Fruit fly (Drosophila melanogaster): ENCODE results near the gene Cals.

The Cals gene

DNA sequence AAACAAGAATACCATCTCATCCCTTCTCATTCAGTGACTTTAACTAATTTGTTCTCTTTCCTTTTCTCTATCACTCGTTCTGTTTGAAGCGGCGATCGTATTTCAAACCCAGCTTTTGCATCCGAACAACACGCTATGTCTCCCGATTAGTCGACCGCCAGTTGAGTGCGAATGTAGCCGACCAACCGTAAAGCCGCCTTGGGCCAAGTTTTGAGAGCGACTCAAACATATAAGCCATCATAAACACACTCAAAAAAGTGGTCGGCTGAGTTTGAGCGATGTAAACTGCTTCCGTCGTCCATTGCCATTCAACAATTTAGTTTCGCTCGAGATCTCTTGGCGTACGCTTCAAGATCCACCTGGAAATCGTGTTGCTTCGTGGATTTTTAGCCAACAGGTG lies 34.7 kb downstream of the Cals start, which contains the start of gene sv (continued):
- TF ChIP-seq z (GFP tag; IDR thresholded peaks at IDR 0.05) (peak; percentile 97), CG8478 (optimal IDR thresholded peaks at IDR 0.05) (no peak), HmgZ (tag; optimal IDR thresholded peaks at IDR 0.05) (no peak), CG8924 (tag; optimal IDR thresholded peaks at IDR 0.05) (no peak), CG12769 (tag; optimal IDR thresholded peaks at IDR 0.05) (no peak), en (GFP tag; optimal IDR thresholded peaks at IDR 0.05) (no peak), chn (GFP tag; optimal IDR thresholded peaks at IDR 0.05) (no peak), Oli (tag; optimal IDR thresholded peaks at IDR 0.05) (no peak), Chrac-16 (GFP tag; optimal IDR thresholded peaks at IDR 0.05) (no peak), eve (GFP tag; optimal IDR thresholded peaks at IDR 0.05) (no peak), pzg (GFP tag; optimal IDR thresholded peaks at IDR 0.05) (no peak), nom (GFP tag; optimal IDR thresholded peaks at IDR 0.05) (no peak), CG4404 (GFP tag; IDR thresholded peaks at IDR 0.05) (no peak), CG34224 (GFP tag; IDR thresholded peaks at IDR 0.05; ENCODE audit: partially characterized antibody) (no peak), CG9932 (GFP tag; IDR thresholded peaks at IDR 0.05) (no peak), CG7839 (tag; optimal IDR thresholded peaks at IDR 0.05) (no peak), CG11398 (GFP tag; optimal IDR thresholded peaks at IDR 0.05) (no peak), Xrp1 (GFP tag; IDR thresholded peaks at IDR 0.05) (no peak), grn (GFP tag; optimal IDR thresholded peaks at IDR 0.05) (no peak), BEAF-32 (GFP tag; optimal IDR thresholded peaks at IDR 0.05) (no peak), tup (GFP tag; optimal IDR thresholded peaks at IDR 0.05) (no peak), chm (GFP tag; IDR thresholded peaks at IDR 0.05) (no peak), seq (GFP tag; IDR thresholded peaks at IDR 0.05) (no peak), CoRest (tag; optimal IDR thresholded peaks at IDR 0.05) (no peak), Dip2 (GFP tag; IDR thresholded peaks at IDR 0.05) (no peak), ken (GFP tag; IDR thresholded peaks at IDR 0.05) (no peak), CG18011 (GFP tag; optimal IDR thresholded peaks at IDR 0.05) (no peak), gcm (GFP tag; optimal IDR thresholded peaks at IDR 0.05) (no peak), CHES-1-like (GFP tag; optimal IDR thresholded peaks at IDR 0.05) (no peak), CG3995 (GFP tag; optimal IDR thresholded peaks at IDR 0.05) (no peak), Sry-β (GFP tag; optimal IDR thresholded peaks at IDR 0.05) (no peak), Awh (GFP tag; IDR thresholded peaks at IDR 0.05) (no peak), CG11093 (GFP tag; IDR thresholded peaks at IDR 0.05) (no peak), CG2889 (GFP tag; IDR thresholded peaks at IDR 0.05) (no peak), Deaf1 (tag; optimal IDR thresholded peaks at IDR 0.05) (peak; percentile 73), jumu (GFP tag; optimal IDR thresholded peaks at IDR 0.05) (no peak), hbn (GFP tag; IDR thresholded peaks at IDR 0.05; ENCODE audit: partially characterized antibody) (no peak), twi (tag; optimal IDR thresholded peaks at IDR 0.05) (no peak), CG3847 (GFP tag; IDR thresholded peaks at IDR 0.05) (no peak), Nf-YA (GFP tag; IDR thresholded peaks at IDR 0.05) (peak; percentile 7; the same call in 1 of the 2 replicates), onecut (GFP tag; IDR thresholded peaks at IDR 0.05) (no peak), Sry-δ (GFP tag; optimal IDR thresholded peaks at IDR 0.05) (no peak), bsh (GFP tag; optimal IDR thresholded peaks at IDR 0.05) (no peak), YL-1 (GFP tag; optimal IDR thresholded peaks at IDR 0.05) (no peak), CG11696 (GFP tag; IDR thresholded peaks at IDR 0.05) (no peak)
